Worm (Caenorhabditis elegans) whole organism, midembryonic: ENCODE measurements around the gene hpl-2.
"Not testable (repeated sequence)": the region's sequence is repeated elsewhere in the genome, so short reads cannot be mapped to it uniquely, and the experiment has no call there.

ENCODE experiments used
- T22C8.4 ChIP-seq: fragments of 200-800 bp; sonication (Bioruptor generic); IDR thresholded peaks from 2 replicates; pipeline ENCODE4 v1.3.6; 2022; ENCODE audit warnings: missing genetic modification characterization, missing compliant biosample characterization
- cog-1 ChIP-seq: sonication (generic microtip); optimal IDR thresholded peaks from 2 replicates; lab custom pipeline; 2016; ENCODE audit warnings: missing genetic modification characterization, missing compliant biosample characterization
- flt-1 ChIP-seq: fragments of 200-800 bp; sonication (Bioruptor generic); IDR thresholded peaks from 2 replicates; pipeline ENCODE4 v1.3.6; 2022; ENCODE audit warnings: missing genetic modification characterization, missing compliant biosample characterization
- klf-2 ChIP-seq: fragments of 200-800 bp; sonication (Bioruptor generic); conservative IDR thresholded peaks from 2 replicates; pipeline ENCODE4 v1.3.6; 2022; ENCODE audit warnings: missing genetic modification reagents, missing genetic modification characterization, missing compliant biosample characterization
- med-1 ChIP-seq: sonication (generic microtip); optimal IDR thresholded peaks from 2 replicates; lab custom pipeline; 2017; ENCODE audit warnings: missing genetic modification characterization, mild to moderate bottlenecking, missing compliant biosample characterization, antibody characterized with exemption, missing genetic modification reagents; ENCODE audit not compliant: insufficient read depth
- ref-1 ChIP-seq: fragments of 200-800 bp; sonication (Bioruptor generic); conservative IDR thresholded peaks from 2 replicates; pipeline ENCODE4 v1.3.6; 2022; ENCODE audit warnings: missing genetic modification reagents, missing genetic modification characterization, missing compliant biosample characterization
- tab-1 ChIP-seq: fragments of 200-800 bp; sonication (Bioruptor generic); IDR thresholded peaks from 2 replicates; pipeline ENCODE4 v1.3.6; 2022; ENCODE audit warnings: missing genetic modification characterization, missing compliant biosample characterization
- ztf-23 ChIP-seq: fragments of 200-800 bp; sonication (Bioruptor generic); IDR thresholded peaks from 2 replicates; pipeline ENCODE4 v1.3.6; 2022; ENCODE audit warnings: missing genetic modification reagents, missing genetic modification characterization, missing compliant biosample characterization
- ztf-29 ChIP-seq: fragments of 200-800 bp; sonication (Bioruptor generic); IDR thresholded peaks from 2 replicates; pipeline ENCODE4 v1.3.6; 2022; ENCODE audit warnings: missing genetic modification reagents, missing genetic modification characterization, missing compliant biosample characterization

ce11 chrIII:10750043-10750442 is 5.3 kb downstream of the hpl-2 start, which contains the start of gene enu-3.6:
- not testable (repeated sequence) for TF ChIP-seq flt-1; T22C8.4 (GFP tag; lab: Robert Waterston, UW); ref-1 (GFP tag; lab: Robert Waterston, UW); klf-2 (GFP tag; lab: Robert Waterston, UW); tab-1 (GFP tag; lab: Robert Waterston, UW); ztf-29; ztf-23; cog-1 (tag; lab: Kevin White, UChicago); med-1
